Worm (Caenorhabditis elegans) whole organism, midembryonic: Measurements from ENCODE around the gene Y105C5B.20.

Experiments
- T22C8.4 ChIP-seq: fragments of 200-800 bp; sonication (Bioruptor generic); IDR thresholded peaks from 2 replicates; pipeline ENCODE4 v1.3.6; 2022; ENCODE audit warnings: missing genetic modification characterization, missing compliant biosample characterization
- cog-1 ChIP-seq: sonication (generic microtip); optimal IDR thresholded peaks from 2 replicates; lab custom pipeline; 2016; ENCODE audit warnings: missing genetic modification characterization, missing compliant biosample characterization
- flt-1 ChIP-seq: fragments of 200-800 bp; sonication (Bioruptor generic); IDR thresholded peaks from 2 replicates; pipeline ENCODE4 v1.3.6; 2022; ENCODE audit warnings: missing genetic modification characterization, missing compliant biosample characterization
- klf-2 ChIP-seq: fragments of 200-800 bp; sonication (Bioruptor generic); conservative IDR thresholded peaks from 2 replicates; pipeline ENCODE4 v1.3.6; 2022; ENCODE audit warnings: missing genetic modification reagents, missing genetic modification characterization, missing compliant biosample characterization
- med-1 ChIP-seq: sonication (generic microtip); optimal IDR thresholded peaks from 2 replicates; lab custom pipeline; 2017; ENCODE audit warnings: missing genetic modification characterization, mild to moderate bottlenecking, missing compliant biosample characterization, antibody characterized with exemption, missing genetic modification reagents; ENCODE audit not compliant: insufficient read depth
- ref-1 ChIP-seq: fragments of 200-800 bp; sonication (Bioruptor generic); conservative IDR thresholded peaks from 2 replicates; pipeline ENCODE4 v1.3.6; 2022; ENCODE audit warnings: missing genetic modification reagents, missing genetic modification characterization, missing compliant biosample characterization
- tab-1 ChIP-seq: fragments of 200-800 bp; sonication (Bioruptor generic); IDR thresholded peaks from 2 replicates; pipeline ENCODE4 v1.3.6; 2022; ENCODE audit warnings: missing genetic modification characterization, missing compliant biosample characterization
- ztf-23 ChIP-seq: fragments of 200-800 bp; sonication (Bioruptor generic); IDR thresholded peaks from 2 replicates; pipeline ENCODE4 v1.3.6; 2022; ENCODE audit warnings: missing genetic modification reagents, missing genetic modification characterization, missing compliant biosample characterization
- ztf-29 ChIP-seq: fragments of 200-800 bp; sonication (Bioruptor generic); IDR thresholded peaks from 2 replicates; pipeline ENCODE4 v1.3.6; 2022; ENCODE audit warnings: missing genetic modification reagents, missing genetic modification characterization, missing compliant biosample characterization

Gene Y105C5B.20

DNA sequence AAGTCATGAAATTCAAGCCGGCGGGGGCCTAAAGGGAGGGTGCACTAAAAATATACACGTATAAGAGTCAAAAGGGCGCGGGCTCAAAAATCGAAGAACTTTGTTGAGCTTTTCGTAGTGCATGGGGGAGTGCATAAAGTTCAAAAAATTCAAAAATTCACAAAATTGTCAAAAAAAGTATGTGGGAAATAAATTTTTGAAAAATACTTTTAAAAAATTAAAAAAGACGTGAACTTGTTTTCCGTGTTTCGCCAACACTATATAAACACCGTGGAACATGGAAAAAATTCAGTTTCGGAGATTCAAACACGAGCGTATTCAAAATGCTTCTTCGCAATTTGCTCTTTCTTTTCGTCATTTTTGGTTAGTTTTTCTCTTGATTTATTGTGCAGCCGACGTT lies 31.6 kb downstream of the Y105C5B.20 start, which contains the start of gene Y105C5B.17:
Y105C5B.17 (plus strand) TSS at position 301 of the 400 bp plus-strand sequence.
- no peak for TF ChIP-seq ref-1 (GFP tag; lab: Robert Waterston, UW)
- no peak for TF ChIP-seq cog-1 (tag; lab: Kevin White, UChicago)
- TF ChIP-seq ztf-29 = no peak

DNA sequence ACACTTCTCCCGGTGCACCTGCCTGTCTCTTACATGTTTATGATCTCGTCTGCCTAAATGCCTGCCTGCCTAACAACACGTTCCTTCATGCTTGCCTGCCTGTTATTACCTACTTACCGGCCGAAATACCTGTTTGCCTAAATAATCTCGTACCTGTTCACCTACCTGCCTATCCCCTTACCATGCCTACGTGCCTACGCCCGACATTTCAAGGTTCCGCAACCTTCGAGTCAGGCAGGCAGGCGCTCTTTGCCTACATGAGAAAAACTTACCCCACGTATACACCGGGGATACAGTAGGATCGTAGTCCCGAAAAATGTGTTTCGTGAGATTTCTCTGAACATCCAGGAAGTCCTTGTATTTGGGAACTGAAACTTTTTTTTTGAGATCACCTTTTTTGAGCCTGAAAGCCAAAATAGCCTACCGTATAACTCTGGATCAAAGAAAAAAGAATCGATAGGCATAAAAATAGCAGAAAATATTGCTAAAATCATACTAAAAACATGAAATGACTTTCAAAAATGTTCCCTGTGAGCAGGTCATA lies 32.1 kb downstream of the Y105C5B.20 start, which contains the start of gene lgc-19:
lgc-19 (minus strand) TSS at position 494 of the 544 bp plus-strand sequence.
- TF ChIP-seq T22C8.4 (GFP tag; lab: Robert Waterston, UW) = no peak
- no peak for TF ChIP-seq klf-2 (GFP tag; lab: Robert Waterston, UW)
- TF ChIP-seq cog-1 (tag; lab: Kevin White, UChicago) = no peak
- no peak for TF ChIP-seq ref-1 (GFP tag; lab: Robert Waterston, UW)
- TF ChIP-seq tab-1 (GFP tag; lab: Robert Waterston, UW) = no peak
- no peak for TF ChIP-seq ztf-29
- TF ChIP-seq med-1 (GFP tag; lab: Kevin White, UChicago) = no peak
- TF ChIP-seq flt-1 (GFP tag; lab: Robert Waterston, UW) = no peak
- no peak for TF ChIP-seq ztf-23 (GFP tag; lab: Robert Waterston, UW)

DNA sequence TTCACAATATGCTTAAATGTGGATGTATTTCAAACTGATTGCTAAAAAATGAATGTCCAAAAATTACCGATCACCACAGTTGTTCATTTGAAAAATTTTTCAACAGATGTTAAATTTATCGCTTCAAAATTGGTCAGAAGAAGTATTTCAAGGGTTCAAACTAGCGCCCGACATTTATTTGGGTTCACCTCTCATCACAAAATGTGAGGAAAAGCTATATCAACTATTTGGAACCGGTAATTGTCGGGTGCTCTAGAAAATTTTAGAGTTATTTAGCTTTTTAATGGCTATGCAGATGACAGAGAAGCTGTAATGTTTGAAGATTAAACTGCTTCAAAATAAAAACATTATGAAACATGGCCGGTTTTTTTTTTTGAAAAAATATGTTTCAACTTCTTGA lies 33.3 kb downstream of the Y105C5B.20 start:
- TF ChIP-seq tab-1 (GFP tag; lab: Robert Waterston, UW) (no peak), ref-1 (GFP tag; lab: Robert Waterston, UW) (no peak), ztf-29 (no peak), cog-1 (tag; lab: Kevin White, UChicago) (no peak), T22C8.4 (GFP tag; lab: Robert Waterston, UW) (no peak), med-1 (GFP tag; lab: Kevin White, UChicago) (no peak), flt-1 (GFP tag; lab: Robert Waterston, UW) (no peak), klf-2 (GFP tag; lab: Robert Waterston, UW) (no peak), ztf-23 (GFP tag; lab: Robert Waterston, UW) (no peak)

DNA sequence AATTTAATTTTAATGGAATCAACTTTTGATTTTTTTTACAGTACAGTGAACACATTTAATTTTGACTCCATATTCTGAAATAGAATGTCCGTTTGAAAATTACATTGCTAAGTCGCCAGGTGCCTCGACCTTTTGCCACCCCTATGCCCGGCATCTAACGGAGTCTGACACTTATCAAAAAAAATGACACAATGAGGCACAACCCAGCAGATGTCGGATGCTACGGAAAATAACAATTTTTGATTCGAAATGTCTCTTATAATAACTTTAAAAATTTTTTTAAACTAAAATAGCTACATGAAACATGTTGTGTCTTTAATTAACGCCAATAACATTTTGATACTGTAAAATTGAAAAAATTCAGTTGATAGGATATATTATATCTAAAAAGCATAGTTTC lies 39.1 kb downstream of the Y105C5B.20 start:
- TF ChIP-seq tab-1 (GFP tag; lab: Robert Waterston, UW) (no peak), ztf-29 (no peak), med-1 (GFP tag; lab: Kevin White, UChicago) (no peak), klf-2 (GFP tag; lab: Robert Waterston, UW) (no peak), cog-1 (tag; lab: Kevin White, UChicago) (no peak), flt-1 (GFP tag; lab: Robert Waterston, UW) (no peak), T22C8.4 (GFP tag; lab: Robert Waterston, UW) (no peak), ref-1 (GFP tag; lab: Robert Waterston, UW) (no peak), ztf-23 (GFP tag; lab: Robert Waterston, UW) (no peak)

DNA sequence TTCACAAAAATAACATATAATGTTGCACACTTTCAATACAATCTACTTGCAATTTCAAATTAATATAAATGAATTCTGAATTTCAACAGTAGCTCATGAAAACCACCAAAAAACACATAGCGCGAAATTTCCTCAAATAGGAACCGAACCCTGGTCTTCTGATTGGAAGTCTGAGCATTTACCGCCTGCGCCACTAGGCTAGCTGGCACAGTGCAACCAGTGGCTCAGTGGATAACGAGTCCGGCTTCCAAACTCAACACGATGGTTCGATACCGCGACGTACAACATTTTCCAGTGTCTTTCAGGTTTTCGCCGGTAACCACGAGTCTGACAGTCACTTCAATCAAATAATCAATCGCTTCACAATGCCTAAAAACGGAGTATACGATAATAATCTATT lies 40.7 kb downstream of the Y105C5B.20 start:
- TF ChIP-seq ztf-29 (no peak), cog-1 (tag; lab: Kevin White, UChicago) (no peak), ref-1 (GFP tag; lab: Robert Waterston, UW) (no peak), med-1 (GFP tag; lab: Kevin White, UChicago) (no peak), tab-1 (GFP tag; lab: Robert Waterston, UW) (no peak), klf-2 (GFP tag; lab: Robert Waterston, UW) (no peak), flt-1 (GFP tag; lab: Robert Waterston, UW) (no peak), ztf-23 (GFP tag; lab: Robert Waterston, UW) (no peak), T22C8.4 (GFP tag; lab: Robert Waterston, UW) (no peak)

DNA sequence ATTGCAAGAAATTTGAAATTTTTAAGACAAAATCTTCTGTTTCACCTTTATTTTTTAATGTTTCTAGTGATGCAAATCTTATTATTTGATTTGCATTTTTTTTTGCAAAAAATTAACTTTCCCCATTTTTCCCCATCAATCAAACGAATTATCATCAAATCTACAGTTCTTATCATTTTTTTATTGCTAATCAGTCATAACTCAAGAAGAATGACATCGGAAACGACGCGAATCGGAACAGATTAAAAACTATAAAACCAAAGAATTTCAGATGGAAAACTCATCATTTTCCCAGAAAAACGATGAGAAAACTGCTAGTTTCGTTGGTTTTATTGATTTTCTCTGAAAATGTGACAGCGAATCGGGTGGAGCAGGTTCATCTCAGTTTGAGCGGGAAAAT lies 42.8 kb downstream of the Y105C5B.20 start, which contains the start of gene Y105C5B.15:
Y105C5B.15 (plus strand) TSS at position 297 of the 400 bp plus-strand sequence.
- no peak for TF ChIP-seq ztf-29
- no peak for TF ChIP-seq ztf-23 (GFP tag; lab: Robert Waterston, UW)
- TF ChIP-seq flt-1 (GFP tag; lab: Robert Waterston, UW) = no peak
- no peak for TF ChIP-seq med-1 (GFP tag; lab: Kevin White, UChicago)
- TF ChIP-seq klf-2 (GFP tag; lab: Robert Waterston, UW) = no peak
- TF ChIP-seq cog-1 (tag; lab: Kevin White, UChicago) = no peak
- TF ChIP-seq ref-1 (GFP tag; lab: Robert Waterston, UW) = no peak
- no peak for TF ChIP-seq tab-1 (GFP tag; lab: Robert Waterston, UW)
- no peak for TF ChIP-seq T22C8.4 (GFP tag; lab: Robert Waterston, UW)

DNA sequence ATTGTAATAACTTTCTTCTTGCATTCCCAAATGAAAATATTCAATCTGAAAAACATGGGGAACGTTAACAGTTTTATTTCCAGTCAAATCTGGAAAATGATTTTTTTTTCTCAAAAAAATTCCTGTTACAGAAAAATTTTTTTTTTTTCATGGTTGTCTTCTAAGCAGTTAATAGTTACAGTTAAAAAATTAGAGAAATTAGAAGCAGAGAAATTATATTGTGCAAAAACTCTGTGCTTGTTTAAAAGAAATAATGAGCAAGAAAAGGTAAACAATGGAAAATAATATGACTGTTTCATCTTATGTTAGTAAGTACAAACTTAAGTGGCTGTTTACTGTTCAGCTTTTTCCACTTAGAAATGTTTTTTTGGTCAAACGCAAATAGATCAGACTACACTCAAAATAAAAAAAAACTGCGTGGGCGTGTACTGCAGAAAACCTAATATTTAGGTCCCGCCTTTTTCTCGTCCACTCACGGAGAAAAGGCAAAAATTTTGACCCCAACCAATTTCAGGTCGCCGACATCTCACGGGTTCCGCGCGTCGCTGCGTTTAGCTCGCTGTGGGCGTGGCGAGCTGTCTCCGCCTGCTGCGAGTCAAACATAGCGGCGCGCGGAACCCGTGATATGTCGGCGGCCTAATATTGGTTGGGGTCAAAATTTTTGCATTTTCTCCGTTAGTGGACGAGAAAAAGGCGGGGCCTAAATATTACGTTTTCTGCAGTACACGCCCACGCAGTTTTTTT lies 43.4 kb downstream of the Y105C5B.20 start, which contains the start of gene ifas-3:
ifas-3 (minus strand) TSS at position 51 of the 744 bp plus-strand sequence.
- TF ChIP-seq tab-1 (GFP tag; lab: Robert Waterston, UW) = no peak
- TF ChIP-seq cog-1 (tag; lab: Kevin White, UChicago) = no peak
- TF ChIP-seq klf-2 (GFP tag; lab: Robert Waterston, UW) = no peak
- no peak for TF ChIP-seq T22C8.4 (GFP tag; lab: Robert Waterston, UW)
- no peak for TF ChIP-seq ztf-23 (GFP tag; lab: Robert Waterston, UW)
- TF ChIP-seq ztf-29 = no peak
- no peak for TF ChIP-seq med-1 (GFP tag; lab: Kevin White, UChicago)
- no peak for TF ChIP-seq ref-1 (GFP tag; lab: Robert Waterston, UW)
- TF ChIP-seq flt-1 (GFP tag; lab: Robert Waterston, UW) = no peak

DNA sequence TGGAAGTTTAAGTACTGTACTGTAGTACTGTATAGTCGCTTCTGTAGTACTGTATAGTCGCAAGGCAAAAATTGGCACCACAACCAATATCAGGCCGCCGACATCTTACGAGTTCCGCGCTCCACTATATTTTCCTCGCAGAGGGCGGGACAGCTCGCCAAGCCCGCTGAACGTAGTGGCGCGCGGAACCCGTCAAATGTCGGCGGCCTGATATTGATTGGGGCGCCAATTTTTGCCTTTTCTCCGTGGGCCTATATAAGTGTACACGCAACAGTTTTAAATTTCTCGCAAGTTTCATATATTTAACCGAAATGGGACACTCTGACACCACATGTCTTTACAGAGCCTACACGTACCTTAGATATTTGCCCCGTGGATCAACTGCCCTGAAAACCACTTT lies 44.4 kb downstream of the Y105C5B.20 start:
- TF ChIP-seq flt-1 (GFP tag; lab: Robert Waterston, UW) = no peak
- no peak for TF ChIP-seq ref-1 (GFP tag; lab: Robert Waterston, UW)
- TF ChIP-seq klf-2 (GFP tag; lab: Robert Waterston, UW) = no peak
- no peak for TF ChIP-seq T22C8.4 (GFP tag; lab: Robert Waterston, UW)
- TF ChIP-seq med-1 (GFP tag; lab: Kevin White, UChicago) = no peak
- no peak for TF ChIP-seq ztf-23 (GFP tag; lab: Robert Waterston, UW)
- TF ChIP-seq ztf-29 = no peak
- TF ChIP-seq cog-1 (tag; lab: Kevin White, UChicago) = no peak
- TF ChIP-seq tab-1 (GFP tag; lab: Robert Waterston, UW) = no peak
